Worm (Caenorhabditis elegans): ENCODE data around the gene lipl-8.

DNA sequence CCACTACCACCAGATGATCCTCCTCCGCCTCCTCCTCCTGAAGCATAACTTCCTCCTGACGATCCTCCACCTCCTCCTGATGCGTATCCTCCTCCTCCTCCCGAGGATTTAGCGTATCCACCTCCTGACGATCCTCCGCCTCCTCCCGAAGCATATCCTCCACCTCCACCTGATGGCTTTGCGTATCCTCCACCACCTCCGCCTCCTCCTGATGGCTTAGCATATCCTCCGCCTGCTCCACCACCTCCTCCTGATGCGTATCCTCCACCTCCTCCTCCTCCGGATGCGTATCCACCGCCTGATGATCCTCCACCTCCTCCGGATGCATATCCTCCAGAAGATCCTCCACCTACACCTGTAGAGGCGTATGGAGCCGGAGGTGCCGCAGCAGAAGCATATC is 3.7 kb downstream of the lipl-8 start:
- TF ChIP-seq unc-62 (GFP tag; optimal IDR thresholded peaks at IDR 0.05): no peak
- no peak for TF ChIP-seq nhr-12 (tag; optimal IDR thresholded peaks at IDR 0.05)
- no peak for TF ChIP-seq unc-39 (tag; optimal IDR thresholded peaks at IDR 0.05)
- TF ChIP-seq sptf-1 (tag; optimal IDR thresholded peaks at IDR 0.05): no peak
- TF ChIP-seq pha-4 (tag; optimal IDR thresholded peaks at IDR 0.05): no peak
- TF ChIP-seq mep-1 (tag; optimal IDR thresholded peaks at IDR 0.05): no peak
- no peak for TF ChIP-seq bed-3 (GFP tag; optimal IDR thresholded peaks at IDR 0.05)
- TF ChIP-seq nhr-76 (tag; optimal IDR thresholded peaks at IDR 0.05): no peak
- TF ChIP-seq flh-1 (GFP tag; optimal IDR thresholded peaks at IDR 0.05): no peak

Measured in whole organism, mixed stage, embryonic.